Worm (Caenorhabditis elegans): Measurements from ENCODE around the gene tag-51.

DNA sequence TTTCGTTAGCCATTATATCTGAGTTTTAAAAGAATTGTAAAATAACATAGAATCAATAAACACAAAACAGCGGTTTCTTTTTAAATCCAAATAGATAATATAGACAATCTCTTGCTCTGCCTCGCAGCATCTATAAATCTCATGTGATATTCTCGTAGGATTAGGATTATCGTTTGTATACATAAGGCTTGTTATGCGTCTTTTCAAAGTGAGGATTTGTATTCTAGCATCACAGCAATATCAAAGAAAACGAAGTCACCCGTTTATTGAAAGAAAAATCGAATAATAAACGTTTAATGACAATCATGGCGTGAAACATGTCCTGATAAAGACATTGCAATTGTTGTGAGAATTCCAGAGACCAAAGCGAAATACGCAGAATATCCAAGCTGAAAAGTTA is 18.4 kb downstream of the tag-51 start, which contains the start of the genes T24C4.3 and clc-20:
- TF ChIP-seq ceh-13 (GFP tag; optimal IDR thresholded peaks at IDR 0.05) (no peak), ama-1 (optimal IDR thresholded peaks at IDR 0.05) (no peak), flt-1 (GFP tag; IDR thresholded peaks at IDR 0.05) (no peak), pes-1 (GFP tag; IDR thresholded peaks at IDR 0.05) (no peak), ceh-36 (tag; optimal IDR thresholded peaks at IDR 0.05) (no peak), sea-1 (GFP tag; conservative IDR thresholded peaks at IDR 0.05) (no peak), scrt-1 (GFP tag; IDR thresholded peaks at IDR 0.05) (no peak), aly-1 (tag; optimal IDR thresholded peaks at IDR 0.05) (no peak), hmg-4 (GFP tag; optimal IDR thresholded peaks at IDR 0.05) (no peak), tbx-37 (GFP tag; conservative IDR thresholded peaks at IDR 0.05) (no peak), ets-7 (tag; optimal IDR thresholded peaks at IDR 0.05) (no peak), hnd-1 (tag; optimal IDR thresholded peaks at IDR 0.05) (no peak)

Data from whole organism, early embryonic.